Fruit fly (Drosophila melanogaster) Kc167 (cell line): ENCODE results near the gene CG33061.

ENCODE experiments used
- Myc ChIP-seq: fragments of >200 bp; optimal IDR thresholded peaks from 2 replicates; lab custom pipeline; 2017; ENCODE audit warnings: missing external identifiers
- Sin3A ChIP-seq: fragments of >200 bp; optimal IDR thresholded peaks from 2 replicates; lab custom pipeline; 2018; ENCODE audit warnings: missing external identifiers
- h ChIP-seq: fragments of >200 bp; optimal IDR thresholded peaks from 3 replicates; lab custom pipeline; 2018; ENCODE audit warnings: missing external identifiers
- insv ChIP-seq: fragments of >200 bp; optimal IDR thresholded peaks from 3 replicates; lab custom pipeline; 2018; ENCODE audit warnings: missing external identifiers
- psq ChIP-seq: fragments of >200 bp; optimal IDR thresholded peaks from 2 replicates; lab custom pipeline; 2017; ENCODE audit warnings: missing external identifiers
- ttk ChIP-seq: sonication (Bioruptor generic); optimal IDR thresholded peaks from 2 replicates; lab custom pipeline; 2017; ENCODE audit warnings: missing external identifiers

CG33061 gene

dm6 chr3L:16329495-16329894, at the start of gene CG33061:
Gene CG33061, plus strand, starts transcription at chr3L:16329795.
- no peak for TF ChIP-seq ttk (lab: Kevin White, UChicago)
- no peak for TF ChIP-seq Sin3A
- TF ChIP-seq psq (lab: Kevin White, UChicago): no peak
- TF ChIP-seq h (lab: Kevin White, UChicago): no peak
- no peak for TF ChIP-seq Myc (lab: Kevin White, UChicago)
- TF ChIP-seq insv: no peak

- TF ChIP-seq psq (lab: Kevin White, UChicago) (no peak), Sin3A (no peak), h (lab: Kevin White, UChicago) (no peak), ttk (lab: Kevin White, UChicago) (no peak), insv (no peak), Myc (lab: Kevin White, UChicago) (no peak)
Measured at dm6 chr3L:16279987-16280454, 49.6 kb upstream of the CG33061 start, which contains the start of gene CG13064. Gene CG13064, plus strand, starts transcription at chr3L:16280404.

dm6 chr3L:16281880-16282556, 47.6 kb upstream of the CG33061 start, which contains the start of gene CG13049:
Gene CG13049, minus strand, starts transcription at chr3L:16281930.
- TF ChIP-seq Myc (lab: Kevin White, UChicago) (no peak), Sin3A (no peak), h (lab: Kevin White, UChicago) (no peak), insv (no peak), ttk (lab: Kevin White, UChicago) (no peak), psq (lab: Kevin White, UChicago) (no peak)

- TF ChIP-seq h (lab: Kevin White, UChicago): no peak
- no peak for TF ChIP-seq insv
- no peak for TF ChIP-seq psq (lab: Kevin White, UChicago)
- no peak for TF ChIP-seq Myc (lab: Kevin White, UChicago)
- no peak for TF ChIP-seq ttk (lab: Kevin White, UChicago)
- TF ChIP-seq Sin3A: no peak
Measured at dm6 chr3L:16283821-16284220, 45.8 kb upstream of the CG33061 start, which contains the start of gene CG13048. Gene CG13048, minus strand, starts transcription at chr3L:16283921.

dm6 chr3L:16285346-16285911, 44.2 kb upstream of the CG33061 start, which contains the start of gene CG13047:
Gene CG13047, minus strand, starts transcription at chr3L:16285396.
- no peak for TF ChIP-seq insv
- TF ChIP-seq psq (lab: Kevin White, UChicago): no peak
- TF ChIP-seq h (lab: Kevin White, UChicago): no peak
- no peak for TF ChIP-seq Sin3A
- no peak for TF ChIP-seq Myc (lab: Kevin White, UChicago)
- TF ChIP-seq ttk (lab: Kevin White, UChicago): no peak

dm6 chr3L:16286258-16286657, 43.3 kb upstream of the CG33061 start:
- no peak for TF ChIP-seq Sin3A
- no peak for TF ChIP-seq h (lab: Kevin White, UChicago)
- TF ChIP-seq insv: no peak
- TF ChIP-seq ttk (lab: Kevin White, UChicago): no peak
- TF ChIP-seq psq (lab: Kevin White, UChicago): no peak
- TF ChIP-seq Myc (lab: Kevin White, UChicago): no peak

- TF ChIP-seq insv: no peak
Measured at dm6 chr3L:16288322-16288721, 41.3 kb upstream of the CG33061 start, which contains the start of gene CG13046. Gene CG13046, minus strand, starts transcription at chr3L:16288422.

dm6 chr3L:16289067-16289466, 40.5 kb upstream of the CG33061 start:
- TF ChIP-seq ttk (lab: Kevin White, UChicago) (no peak), insv (no peak), Sin3A (no peak), Myc (lab: Kevin White, UChicago) (no peak), psq (lab: Kevin White, UChicago) (no peak), h (lab: Kevin White, UChicago) (no peak)

dm6 chr3L:16290850-16291249, 38.7 kb upstream of the CG33061 start, which contains the start of gene CG13045:
Gene CG13045, minus strand, starts transcription at chr3L:16290950.
- TF ChIP-seq psq (lab: Kevin White, UChicago) (no peak), h (lab: Kevin White, UChicago) (no peak), insv (no peak), Sin3A (no peak), Myc (lab: Kevin White, UChicago) (no peak), ttk (lab: Kevin White, UChicago) (no peak)

- TF ChIP-seq Myc (lab: Kevin White, UChicago) (no peak), ttk (lab: Kevin White, UChicago) (no peak), insv (no peak), Sin3A (no peak), psq (lab: Kevin White, UChicago) (no peak), h (lab: Kevin White, UChicago) (no peak)
Measured at dm6 chr3L:16291678-16292077, 37.9 kb upstream of the CG33061 start.

- no peak for TF ChIP-seq psq (lab: Kevin White, UChicago)
- no peak for TF ChIP-seq Myc (lab: Kevin White, UChicago)
- TF ChIP-seq Sin3A: no peak
- no peak for TF ChIP-seq h (lab: Kevin White, UChicago)
- TF ChIP-seq ttk (lab: Kevin White, UChicago): no peak
- no peak for TF ChIP-seq insv
Measured at dm6 chr3L:16295447-16295846, 34.1 kb upstream of the CG33061 start, which contains the start of gene CG4962. Gene CG4962, minus strand, starts transcription at chr3L:16295547.

dm6 chr3L:16301153-16301552, 28.4 kb upstream of the CG33061 start, which contains the start of gene CG4982:
Gene CG4982, plus strand, starts transcription at chr3L:16301453.
- no peak for TF ChIP-seq ttk (lab: Kevin White, UChicago)
- no peak for TF ChIP-seq Sin3A
- no peak for TF ChIP-seq insv
- TF ChIP-seq Myc (lab: Kevin White, UChicago): no peak
- TF ChIP-seq h (lab: Kevin White, UChicago): no peak
- TF ChIP-seq psq (lab: Kevin White, UChicago): no peak
